Fruit fly (Drosophila melanogaster): ENCODE measurements around the gene cdm.

Gene cdm

dm6 chr3R:18196991-18197801 lies 13.9 kb upstream of the cdm start (continued):
- peak; percentile 70 for TF ChIP-seq CG13775 (GFP tag; optimal IDR thresholded peaks at IDR 0.05)
- peak; percentile 45 for TF ChIP-seq Usf (GFP tag; optimal IDR thresholded peaks at IDR 0.05)
- TF ChIP-seq dmrt99B (tag; optimal IDR thresholded peaks at IDR 0.05): peak; percentile 74
- TF ChIP-seq bcd (GFP tag; optimal IDR thresholded peaks at IDR 0.05): peak; percentile 66
- TF ChIP-seq CG4328 (GFP tag; optimal IDR thresholded peaks at IDR 0.05): peak; percentile 37
- peak in 1 of 3 experiments; percentile 75 for TF ChIP-seq lola (GFP tag; optimal IDR thresholded peaks at IDR 0.05)
- peak; percentile 80 for TF ChIP-seq CG2678 (tag; optimal IDR thresholded peaks at IDR 0.05)
- peak; percentile 23 for TF ChIP-seq Fer2 (tag; optimal IDR thresholded peaks at IDR 0.05)
- peak; percentile 35 for TF ChIP-seq Fer3 (tag; optimal IDR thresholded peaks at IDR 0.05)
- no peak for TF ChIP-seq grn (GFP tag; optimal IDR thresholded peaks at IDR 0.05)
- no peak for TF ChIP-seq CG12071 (GFP tag; optimal IDR thresholded peaks at IDR 0.05)
- no peak for TF ChIP-seq Sin3A (optimal IDR thresholded peaks at IDR 0.05)
- TF ChIP-seq bab2 (GFP tag; optimal IDR thresholded peaks at IDR 0.05): peak; percentile 62
- TF ChIP-seq hkb (optimal IDR thresholded peaks at IDR 0.05): no peak
- no peak for TF ChIP-seq hkb (GFP tag; IDR thresholded peaks at IDR 0.05)
- TF ChIP-seq CG9727 (GFP tag; optimal IDR thresholded peaks at IDR 0.05): peak; percentile 80
- no peak for TF ChIP-seq E2f1 (GFP tag; IDR thresholded peaks at IDR 0.05)
- no peak for TF ChIP-seq CG11085 (GFP tag; IDR thresholded peaks at IDR 0.05)
- TF ChIP-seq corto (GFP tag; optimal IDR thresholded peaks at IDR 0.05): peak; percentile 8
- no peak for TF ChIP-seq CG8290 (GFP tag; optimal IDR thresholded peaks at IDR 0.05)
- TF ChIP-seq CG8290 (tag; optimal IDR thresholded peaks at IDR 0.05): peak in 1 of 2 experiments; percentile 71
- peak; percentile 66 for TF ChIP-seq CG16815 (GFP tag; optimal IDR thresholded peaks at IDR 0.05)
- TF ChIP-seq sug (tag; optimal IDR thresholded peaks at IDR 0.05): peak; percentile 40
- TF ChIP-seq CG10979 (tag; optimal IDR thresholded peaks at IDR 0.05): peak; percentile 49
- peak; percentile 35 for TF ChIP-seq CG6765 (GFP tag; optimal IDR thresholded peaks at IDR 0.05)
- peak; percentile 100 for TF ChIP-seq CG8388 (GFP tag; optimal IDR thresholded peaks at IDR 0.05)
- peak; percentile 57 for TF ChIP-seq Asciz (GFP tag; optimal IDR thresholded peaks at IDR 0.05)
- peak; percentile 38 for TF ChIP-seq CG1529 (GFP tag; optimal IDR thresholded peaks at IDR 0.05)
- TF ChIP-seq Tbp (GFP tag; optimal IDR thresholded peaks at IDR 0.05): no peak
- no peak for TF ChIP-seq Taf1 (GFP tag; IDR thresholded peaks at IDR 0.05)
- no peak for TF ChIP-seq CG14050 (GFP tag; IDR thresholded peaks at IDR 0.05)
- peak; percentile 50 for TF ChIP-seq slp2 (GFP tag; optimal IDR thresholded peaks at IDR 0.05)
- peak; percentile 76 for TF ChIP-seq grau (tag; optimal IDR thresholded peaks at IDR 0.05)
- TF ChIP-seq CG12104 (GFP tag; optimal IDR thresholded peaks at IDR 0.05): peak; percentile 59
- peak; percentile 4 for TF ChIP-seq CG10462 (GFP tag; optimal IDR thresholded peaks at IDR 0.05)
- TF ChIP-seq kni (GFP tag; optimal IDR thresholded peaks at IDR 0.05): peak; percentile 55
- TF ChIP-seq ind (GFP tag; optimal IDR thresholded peaks at IDR 0.05): peak; percentile 51
- TF ChIP-seq Awh (GFP tag; IDR thresholded peaks at IDR 0.05): no peak
- TF ChIP-seq fd96Cb (tag; optimal IDR thresholded peaks at IDR 0.05): peak; percentile 44
- TF ChIP-seq CG1602 (GFP tag; optimal IDR thresholded peaks at IDR 0.05): peak; percentile 33
- peak; percentile 50 for TF ChIP-seq gsb-n (tag; optimal IDR thresholded peaks at IDR 0.05)
- TF ChIP-seq gfzf (GFP tag; optimal IDR thresholded peaks at IDR 0.05): no peak
- TF ChIP-seq Trl (optimal IDR thresholded peaks at IDR 0.05): peak; percentile 97 to 99
- TF ChIP-seq Trl (GFP tag; optimal IDR thresholded peaks at IDR 0.05): peak; percentile 42
- TF ChIP-seq CG13296 (GFP tag; optimal IDR thresholded peaks at IDR 0.05): peak; percentile 39
- no peak for TF ChIP-seq ac (GFP tag; optimal IDR thresholded peaks at IDR 0.05)
- peak; percentile 19 for TF ChIP-seq jumu (GFP tag; optimal IDR thresholded peaks at IDR 0.05)
- TF ChIP-seq lbe (GFP tag; optimal IDR thresholded peaks at IDR 0.05): peak; percentile 86
- TF ChIP-seq bsh (GFP tag; optimal IDR thresholded peaks at IDR 0.05): peak; percentile 67 to 93
- no peak for TF ChIP-seq cas (GFP tag; IDR thresholded peaks at IDR 0.05)
